Fruit fly (Drosophila melanogaster): ENCODE data around the gene CG17380.

CG17380 gene

DNA sequence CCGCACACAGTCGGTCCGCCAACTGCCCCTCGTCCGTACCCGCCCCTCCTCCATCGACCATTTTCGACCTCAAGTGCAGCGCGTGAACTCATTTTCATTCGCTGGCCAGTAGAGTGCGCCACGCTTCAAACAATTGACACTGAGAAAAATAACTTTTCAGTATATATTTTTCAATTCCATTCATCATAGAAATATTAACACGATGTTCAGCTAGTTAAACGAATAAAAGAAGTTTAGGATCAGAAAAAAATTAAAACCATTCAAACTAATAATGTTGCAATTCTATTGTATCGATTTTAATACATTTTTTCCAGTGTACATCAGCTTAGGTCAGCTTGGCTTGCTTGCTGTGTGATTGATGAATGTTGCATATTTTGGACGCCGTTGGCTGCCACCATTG, 16.6 kb downstream of the CG17380 start (continued):
- TF ChIP-seq jing (GFP tag; optimal IDR thresholded peaks at IDR 0.05): peak; percentile 25
- TF ChIP-seq H15 (GFP tag; IDR thresholded peaks at IDR 0.05): 0 out of 3 replicates have a peak, but pooled peaks have one; percentile 37
- peak; percentile 66 for TF ChIP-seq Asciz (GFP tag; optimal IDR thresholded peaks at IDR 0.05)
- no peak for TF ChIP-seq kni (GFP tag; optimal IDR thresholded peaks at IDR 0.05)
- peak; percentile 16 for TF ChIP-seq tio (GFP tag; optimal IDR thresholded peaks at IDR 0.05)
- TF ChIP-seq ara (GFP tag; IDR thresholded peaks at IDR 0.05): peak; percentile 65
- TF ChIP-seq Pdp1 (GFP tag; optimal IDR thresholded peaks at IDR 0.05): no peak
- no peak for TF ChIP-seq CG7271 (tag; optimal IDR thresholded peaks at IDR 0.05)
- no peak for TF ChIP-seq amos (GFP tag; IDR thresholded peaks at IDR 0.05; ENCODE audit: partially characterized antibody)
- TF ChIP-seq sd (tag; optimal IDR thresholded peaks at IDR 0.05): no peak
- TF ChIP-seq CG4707 (GFP tag; optimal IDR thresholded peaks at IDR 0.05): no peak
- no peak for TF ChIP-seq CG15479 (GFP tag; optimal IDR thresholded peaks at IDR 0.05)
- no peak for TF ChIP-seq Fer1 (GFP tag; optimal IDR thresholded peaks at IDR 0.05)
- no peak for TF ChIP-seq knrl (GFP tag; IDR thresholded peaks at IDR 0.05; ENCODE audit: partially characterized antibody)
- no peak for TF ChIP-seq CG6175 (GFP tag; IDR thresholded peaks at IDR 0.05)
- peak; percentile 46 for TF ChIP-seq D19A (tag; optimal IDR thresholded peaks at IDR 0.05)
- 0 out of 2 replicates have a peak, but pooled peaks have one; percentile 22 for TF ChIP-seq sob (GFP tag; IDR thresholded peaks at IDR 0.05)
- TF ChIP-seq Drgx (GFP tag; IDR thresholded peaks at IDR 0.05): peak; percentile 70
- TF ChIP-seq lab (GFP tag; optimal IDR thresholded peaks at IDR 0.05): peak; percentile 23
- no peak for TF ChIP-seq CG1529 (GFP tag; optimal IDR thresholded peaks at IDR 0.05)
- TF ChIP-seq bsh (GFP tag; optimal IDR thresholded peaks at IDR 0.05): peak in 1 of 2 experiments; percentile 73
- TF ChIP-seq CG16863 (GFP tag; optimal IDR thresholded peaks at IDR 0.05): peak; percentile 49
- TF ChIP-seq CG12299 (tag; optimal IDR thresholded peaks at IDR 0.05): no peak
- no peak for TF ChIP-seq CG13894 (tag; optimal IDR thresholded peaks at IDR 0.05)
- TF ChIP-seq repo (GFP tag; optimal IDR thresholded peaks at IDR 0.05): no peak
- no peak for TF ChIP-seq CG31388 (GFP tag; optimal IDR thresholded peaks at IDR 0.05)
- peak; percentile 73 for TF ChIP-seq ci (GFP tag; IDR thresholded peaks at IDR 0.05)
- no peak for TF ChIP-seq CG12071 (GFP tag; optimal IDR thresholded peaks at IDR 0.05)
- TF ChIP-seq CTCF (GFP tag; optimal IDR thresholded peaks at IDR 0.05): peak; percentile 68
- peak; percentile 70 for TF ChIP-seq CG10979 (tag; optimal IDR thresholded peaks at IDR 0.05)
- TF ChIP-seq kay (GFP tag; optimal IDR thresholded peaks at IDR 0.05): no peak
- TF ChIP-seq CG7372 (GFP tag; IDR thresholded peaks at IDR 0.05): no peak
- TF ChIP-seq CG8281 (tag; optimal IDR thresholded peaks at IDR 0.05): no peak
- no peak; the same call in 2 of the 3 replicates for TF ChIP-seq CG17361 (GFP tag; IDR thresholded peaks at IDR 0.05)
- no peak for TF ChIP-seq insv (GFP tag; optimal IDR thresholded peaks at IDR 0.05)
- TF ChIP-seq br (optimal IDR thresholded peaks at IDR 0.05): no peak
- TF ChIP-seq Awh (GFP tag; IDR thresholded peaks at IDR 0.05): peak; percentile 36; the same call in 1 of the 2 replicates
- no peak for TF ChIP-seq CG8359 (GFP tag; optimal IDR thresholded peaks at IDR 0.05; ENCODE audit: borderline replicate concordance)
- TF ChIP-seq az2 (GFP tag; optimal IDR thresholded peaks at IDR 0.05): peak; percentile 62
- TF ChIP-seq ap (GFP tag; IDR thresholded peaks at IDR 0.05): peak; percentile 55
- peak; percentile 54 for TF ChIP-seq Oli (tag; optimal IDR thresholded peaks at IDR 0.05)
- TF ChIP-seq CG10267 (tag; optimal IDR thresholded peaks at IDR 0.05): peak; percentile 44
- peak; percentile 35 for TF ChIP-seq cato (GFP tag; optimal IDR thresholded peaks at IDR 0.05; ENCODE audit: borderline replicate concordance)
- 0 out of 2 replicates have a peak, but pooled peaks have one; percentile 36 for TF ChIP-seq CG14441 (GFP tag; IDR thresholded peaks at IDR 0.05)
- peak; percentile 38 for TF ChIP-seq CG18262 (tag; optimal IDR thresholded peaks at IDR 0.05)
- TF ChIP-seq CG31441 (GFP tag; IDR thresholded peaks at IDR 0.05): peak; percentile 46
- no peak for TF ChIP-seq CG11696 (GFP tag; IDR thresholded peaks at IDR 0.05)
- no peak for TF ChIP-seq Atf6 (GFP tag; IDR thresholded peaks at IDR 0.05)
- TF ChIP-seq C15 (GFP tag; IDR thresholded peaks at IDR 0.05): no peak
- TF ChIP-seq D19B (GFP tag; optimal IDR thresholded peaks at IDR 0.05): no peak
- peak; percentile 51; the same call in 1 of the 2 replicates for TF ChIP-seq vvl (GFP tag; IDR thresholded peaks at IDR 0.05)

Data from whole organism, embryonic.